Fruit fly (Drosophila melanogaster) whole organism, embryonic: ENCODE data around the gene Pgant7.

Experiments used
- Ada2b ChIP-seq: fragments of 200-800 bp; sonication (Bioruptor generic); IDR thresholded peaks from 2 replicates; pipeline ENCODE4 v1.3.6; 2022; ENCODE audit warnings: missing biosample characterization, missing genetic modification characterization
- CG1024 ChIP-seq: fragments of 200-800 bp; sonication (Bioruptor generic); IDR thresholded peaks from 2 replicates; pipeline ENCODE4 v1.3.6; 2022; ENCODE audit warnings: missing biosample characterization, missing genetic modification characterization
- CG10321 ChIP-seq: fragments of 200-800 bp; sonication (Bioruptor generic); IDR thresholded peaks from 2 replicates; pipeline ENCODE4 v1.3.6; 2022; ENCODE audit warnings: missing biosample characterization, missing genetic modification characterization
- CG12744 ChIP-seq: fragments of 200-800 bp; sonication (Bioruptor generic); optimal IDR thresholded peaks from 2 replicates; lab custom pipeline; 2016; ENCODE audit warnings: missing biosample characterization, missing genetic modification characterization
- CG13624 ChIP-seq: fragments of 200-800 bp; sonication (Bioruptor generic); optimal IDR thresholded peaks from 2 replicates; lab custom pipeline; 2016; ENCODE audit warnings: missing biosample characterization, missing genetic modification characterization
- CG15011 ChIP-seq: fragments of 200-800 bp; sonication (Bioruptor generic); optimal IDR thresholded peaks from 3 replicates; lab custom pipeline; 2018; ENCODE audit warnings: missing biosample characterization, mild to moderate bottlenecking, missing genetic modification characterization
- CG15269 ChIP-seq: fragments of 200-800 bp; sonication (Bioruptor generic); optimal IDR thresholded peaks from 2 replicates; lab custom pipeline; 2018; ENCODE audit warnings: missing biosample characterization, mild to moderate bottlenecking, missing genetic modification characterization, moderate library complexity
- CG1529 ChIP-seq: fragments of 200-800 bp; sonication (Bioruptor generic); optimal IDR thresholded peaks from 3 replicates; lab custom pipeline; 2018; ENCODE audit warnings: missing biosample characterization, missing genetic modification characterization
- CG17186 ChIP-seq: fragments of 200-800 bp; sonication (Bioruptor generic); optimal IDR thresholded peaks from 3 replicates; lab custom pipeline; 2017; ENCODE audit warnings: missing biosample characterization, missing genetic modification reagents, missing genetic modification characterization
- CG17829 ChIP-seq: fragments of 200-800 bp; optimal IDR thresholded peaks from 2 replicates; lab custom pipeline; 2019; ENCODE audit warnings: missing biosample characterization, mild to moderate bottlenecking, missing genetic modification characterization, moderate library complexity
- CG18011 ChIP-seq: fragments of 200-800 bp; sonication (Bioruptor generic); optimal IDR thresholded peaks from 2 replicates; lab custom pipeline; 2017; ENCODE audit warnings: missing biosample characterization, missing genetic modification characterization, mild to moderate bottlenecking, moderate library complexity, missing genotype
- CG18599 ChIP-seq: fragments of 200-800 bp; sonication (Bioruptor generic); optimal IDR thresholded peaks from 3 replicates; lab custom pipeline; 2017; ENCODE audit warnings: missing biosample characterization, missing genetic modification characterization, mild to moderate bottlenecking, moderate library complexity, missing genetic modification reagents
- CG2129 ChIP-seq: fragments of 200-800 bp; sonication (Bioruptor generic); IDR thresholded peaks from 2 replicates; pipeline ENCODE4 v1.3.6; 2022; ENCODE audit warnings: missing biosample characterization, missing genetic modification characterization; ENCODE audit not compliant: partially characterized antibody
- CG30020 ChIP-seq: fragments of 200-800 bp; optimal IDR thresholded peaks from 2 replicates; lab custom pipeline; 2019; ENCODE audit warnings: missing biosample characterization, mild to moderate bottlenecking, missing genetic modification characterization, moderate library complexity
- CG34422 ChIP-seq: fragments of 200-800 bp; sonication (Bioruptor generic); IDR thresholded peaks from 3 replicates; pipeline ENCODE4 v1.3.6; 2022; ENCODE audit warnings: missing biosample characterization, missing genetic modification characterization
- CG4820 ChIP-seq: fragments of 200-800 bp; sonication (Bioruptor generic); optimal IDR thresholded peaks from 3 replicates; lab custom pipeline; 2016; ENCODE audit warnings: missing biosample characterization, missing genetic modification characterization
- CG7357 ChIP-seq: fragments of 200-800 bp; sonication (Bioruptor generic); IDR thresholded peaks from 3 replicates; pipeline ENCODE4 v1.3.6; 2022; ENCODE audit warnings: missing biosample characterization, missing genetic modification characterization
- CG7372 ChIP-seq: fragments of 200-800 bp; sonication (Bioruptor generic); IDR thresholded peaks from 2 replicates; pipeline ENCODE4 v1.3.6; 2022; ENCODE audit warnings: missing biosample characterization, missing genetic modification characterization
- CG7786 ChIP-seq: fragments of 200-800 bp; sonication (Bioruptor generic); optimal IDR thresholded peaks from 2 replicates; lab custom pipeline; 2016; ENCODE audit warnings: missing biosample characterization, missing genetic modification characterization
- CG9817 ChIP-seq: fragments of 200-800 bp; sonication (Bioruptor generic); optimal IDR thresholded peaks from 2 replicates; lab custom pipeline; 2018; ENCODE audit warnings: missing biosample characterization, mild to moderate bottlenecking, missing genetic modification characterization, moderate library complexity
- CG9932 ChIP-seq: fragments of 200-800 bp; sonication (Bioruptor generic); IDR thresholded peaks from 2 replicates; pipeline ENCODE4 v1.3.6; 2022; ENCODE audit warnings: missing biosample characterization, missing genetic modification characterization
- CrebB ChIP-seq: fragments of 200-800 bp; sonication (Bioruptor generic); optimal IDR thresholded peaks from 3 replicates; lab custom pipeline; 2018; ENCODE audit warnings: missing biosample characterization, mild to moderate bottlenecking, missing genetic modification characterization
- D ChIP-seq, 2 experiments: fragments of 200-800 bp in 1 of 2; fragments of >200 bp in 1 of 2; sonication (Bioruptor generic) in 1 of 2; optimal IDR thresholded peaks; 2 replicates in 1 of 2; 3 replicates in 1 of 2; lab custom pipeline; 2017; ENCODE audit warnings: mild to moderate bottlenecking in 1 of 2, missing biosample characterization in 1 of 2, missing genetic modification characterization in 1 of 2, missing genetic modification reagents in 1 of 2
- Dad ChIP-seq: fragments of 200-800 bp; sonication (Bioruptor generic); optimal IDR thresholded peaks from 3 replicates; lab custom pipeline; 2016; ENCODE audit warnings: missing biosample characterization, missing genetic modification characterization
- Fer2 ChIP-seq: fragments of 200-800 bp; sonication (Bioruptor generic); optimal IDR thresholded peaks from 2 replicates; lab custom pipeline; 2018; ENCODE audit warnings: missing biosample characterization, mild to moderate bottlenecking, missing genetic modification characterization, moderate library complexity
- Fer3 ChIP-seq: fragments of 200-800 bp; sonication (Bioruptor generic); optimal IDR thresholded peaks from 2 replicates; lab custom pipeline; 2018; ENCODE audit warnings: missing biosample characterization, mild to moderate bottlenecking, missing genetic modification characterization, moderate library complexity
- Gug ChIP-seq: fragments of 200-800 bp; sonication (Bioruptor generic); IDR thresholded peaks from 4 replicates; pipeline ENCODE4 v1.3.6; 2022; ENCODE audit warnings: missing biosample characterization, missing genetic modification characterization
- MESR4 ChIP-seq: fragments of 200-800 bp; sonication (Bioruptor generic); optimal IDR thresholded peaks from 2 replicates; lab custom pipeline; 2018; ENCODE audit warnings: missing biosample characterization, mild to moderate bottlenecking, missing genetic modification characterization, moderate library complexity
- Med ChIP-seq: fragments of 200-800 bp; sonication (Bioruptor generic); peaks from one replicate; lab custom pipeline; 2016; ENCODE audit warnings: missing biosample characterization, missing genetic modification characterization, mild to moderate bottlenecking, inconsistent platforms, moderate library complexity
- NC2α ChIP-seq: fragments of 200-800 bp; sonication (Bioruptor generic); optimal IDR thresholded peaks from 2 replicates; lab custom pipeline; 2016; ENCODE audit warnings: missing biosample characterization, missing genetic modification characterization
- NC2β ChIP-seq: fragments of 200-800 bp; sonication (Bioruptor generic); optimal IDR thresholded peaks from 2 replicates; lab custom pipeline; 2016; ENCODE audit warnings: missing biosample characterization, missing genetic modification characterization
- Pdp1 ChIP-seq, 2 experiments: fragments of 200-800 bp; sonication (Bioruptor generic); optimal IDR thresholded peaks; 3 replicates each; lab custom pipeline; 2016; ENCODE audit warnings: missing biosample characterization in 2 of 2, missing genetic modification characterization in 2 of 2, mild to moderate bottlenecking in 1 of 2, moderate library complexity in 1 of 2
- Rfx ChIP-seq: fragments of 200-800 bp; sonication (Bioruptor generic); IDR thresholded peaks from 2 replicates; pipeline ENCODE4 v1.3.6; 2022; ENCODE audit warnings: missing biosample characterization, missing genetic modification characterization
- amos ChIP-seq: fragments of 200-800 bp; sonication (Bioruptor generic); IDR thresholded peaks from 2 replicates; pipeline ENCODE4 v1.3.6; 2022; ENCODE audit warnings: missing biosample characterization, missing genetic modification characterization; ENCODE audit not compliant: partially characterized antibody
- bowl ChIP-seq: fragments of 200-800 bp; sonication (Bioruptor generic); IDR thresholded peaks from 2 replicates; pipeline ENCODE4 v1.3.6; 2022; ENCODE audit warnings: missing biosample characterization, missing genetic modification characterization
- cg ChIP-seq: fragments of 200-800 bp; sonication (Bioruptor generic); optimal IDR thresholded peaks from 3 replicates; lab custom pipeline; 2019; ENCODE audit warnings: missing biosample characterization, mild to moderate bottlenecking, missing genetic modification characterization, moderate library complexity
- chinmo ChIP-seq: fragments of 200-800 bp; sonication (Bioruptor generic); IDR thresholded peaks from 4 replicates; pipeline ENCODE4 v1.3.6; 2022; ENCODE audit warnings: missing biosample characterization, missing genetic modification characterization; ENCODE audit not compliant: partially characterized antibody
- cwo ChIP-seq: fragments of 200-800 bp; sonication (Bioruptor generic); optimal IDR thresholded peaks from 3 replicates; lab custom pipeline; 2017; ENCODE audit warnings: missing biosample characterization, missing genetic modification characterization, mild to moderate bottlenecking, moderate library complexity, missing genetic modification reagents
- dpn ChIP-seq, 2 experiments: fragments of 200-800 bp; sonication (Bioruptor generic); optimal IDR thresholded peaks; 3 replicates each; lab custom pipeline; 2016; ENCODE audit warnings: missing biosample characterization in 2 of 2, missing genetic modification characterization in 2 of 2
- gcm ChIP-seq: fragments of 200-800 bp; sonication (Bioruptor generic); optimal IDR thresholded peaks from 2 replicates; lab custom pipeline; 2019; ENCODE audit warnings: missing biosample characterization, mild to moderate bottlenecking, missing genetic modification characterization, moderate library complexity
- her ChIP-seq: fragments of 200-800 bp; sonication (Bioruptor generic); optimal IDR thresholded peaks from 2 replicates; lab custom pipeline; 2016; ENCODE audit warnings: missing biosample characterization, missing genetic modification characterization
- hkb ChIP-seq, 2 experiments: fragments of 200-800 bp in 1 of 2; fragments of >200 bp in 1 of 2; sonication (Bioruptor generic) in 1 of 2; IDR thresholded peaks in 1 of 2; optimal IDR thresholded peaks in 1 of 2; 2 replicates each; pipeline versions ENCODE4 v1.3.6 to Lab custom; 2017 to 2022; ENCODE audit warnings: missing biosample characterization in 1 of 2, missing genetic modification characterization in 1 of 2
- lbe ChIP-seq: fragments of 200-800 bp; sonication (Bioruptor generic); optimal IDR thresholded peaks from 2 replicates; lab custom pipeline; 2016; ENCODE audit warnings: missing biosample characterization, mild to moderate bottlenecking, missing genetic modification characterization
- nerfin-1 ChIP-seq: fragments of 200-800 bp; sonication (Bioruptor generic); optimal IDR thresholded peaks from 3 replicates; lab custom pipeline; 2019; ENCODE audit warnings: missing biosample characterization, mild to moderate bottlenecking, missing genetic modification characterization, moderate library complexity
- nmo ChIP-seq: fragments of 200-800 bp; sonication (Bioruptor generic); optimal IDR thresholded peaks from 2 replicates; lab custom pipeline; 2018; ENCODE audit warnings: missing biosample characterization, mild to moderate bottlenecking, missing genetic modification characterization, moderate library complexity
- phol ChIP-seq: fragments of 200-800 bp; sonication (Bioruptor generic); optimal IDR thresholded peaks from 3 replicates; lab custom pipeline; 2018; ENCODE audit warnings: missing biosample characterization, mild to moderate bottlenecking, missing genetic modification characterization, moderate library complexity
- pros ChIP-seq: fragments of 200-800 bp; sonication (Bioruptor generic); optimal IDR thresholded peaks from 3 replicates; lab custom pipeline; 2019; ENCODE audit warnings: missing biosample characterization, mild to moderate bottlenecking, missing genetic modification characterization, moderate library complexity
- ranshi ChIP-seq: fragments of 200-800 bp; sonication (Bioruptor generic); IDR thresholded peaks from 2 replicates; pipeline ENCODE4 v1.3.6; 2022; ENCODE audit warnings: missing biosample characterization, missing genetic modification characterization
- scrt ChIP-seq: fragments of 200-800 bp; sonication (Bioruptor generic); optimal IDR thresholded peaks from 2 replicates; lab custom pipeline; 2018; ENCODE audit warnings: missing biosample characterization, mild to moderate bottlenecking, missing genetic modification characterization, moderate library complexity
- sug ChIP-seq: fragments of 200-800 bp; optimal IDR thresholded peaks from 2 replicates; lab custom pipeline; 2019; ENCODE audit warnings: missing biosample characterization, mild to moderate bottlenecking, missing genetic modification characterization, moderate library complexity

The Pgant7 gene

DNA sequence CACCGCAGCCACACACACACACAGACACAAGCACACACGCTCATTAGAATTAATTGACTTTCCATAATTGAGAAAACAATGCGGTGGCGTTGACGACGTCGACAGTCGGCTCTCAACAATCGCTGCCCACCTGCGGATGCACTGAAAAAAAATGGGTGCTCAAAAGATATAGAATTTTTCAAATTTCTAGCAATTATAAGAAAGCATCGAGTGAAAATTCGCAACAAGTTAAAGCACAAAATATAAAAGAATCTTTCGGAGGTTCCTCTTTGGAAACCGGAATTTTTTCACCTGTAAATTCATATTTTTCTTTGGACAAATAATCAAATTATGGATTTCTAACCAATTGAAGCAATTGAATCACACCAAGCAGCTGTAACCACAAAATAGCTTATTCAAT, 42.1 kb upstream of the Pgant7 start:
- TF ChIP-seq dpn (GFP tag; optimal IDR thresholded peaks at IDR 0.05; lab: Kevin White, UChicago) (no peak), sug (tag; lab: Kevin White, UChicago) (no peak), Ada2b (GFP tag; lab: Robert Waterston, UW) (0 out of 2 replicates have a peak, but pooled peaks have one; percentile 7), CG18011 (GFP tag; lab: Kevin White, UChicago) (no peak), nerfin-1 (tag; lab: Kevin White, UChicago) (no peak), MESR4 (GFP tag; lab: Kevin White, UChicago) (no peak), CG17186 (GFP tag; lab: Kevin White, UChicago) (no peak), CG4820 (GFP tag; lab: Kevin White, UChicago) (peak; percentile 24), hkb (optimal IDR thresholded peaks at IDR 0.05; lab: Kevin White, UChicago) (no peak), hkb (GFP tag; IDR thresholded peaks at IDR 0.05; lab: Robert Waterston, UW) (no peak), CG15011 (GFP tag; lab: Kevin White, UChicago) (no peak), Med (GFP tag; lab: Kevin White, UChicago) (peak; percentile 9), CG9817 (no peak), scrt (GFP tag; lab: Kevin White, UChicago) (no peak), cwo (GFP tag; lab: Kevin White, UChicago) (no peak), CG18599 (GFP tag; lab: Kevin White, UChicago) (no peak), CG7786 (no peak), bowl (no peak), NC2α (no peak), nmo (GFP tag; lab: Kevin White, UChicago) (peak; percentile 26), Gug (GFP tag; lab: Robert Waterston, UW) (no peak), CG1024 (GFP tag; lab: Robert Waterston, UW) (no peak), ranshi (no peak), D (optimal IDR thresholded peaks at IDR 0.05; lab: Kevin White, UChicago) (no peak), D (GFP tag; optimal IDR thresholded peaks at IDR 0.05; lab: Kevin White, UChicago) (no peak), gcm (GFP tag; lab: Kevin White, UChicago) (no peak), phol (peak; percentile 47), lbe (no peak), Fer3 (tag; lab: Kevin White, UChicago) (no peak), CG1529 (GFP tag; lab: Kevin White, UChicago) (no peak), NC2β (GFP tag; lab: Kevin White, UChicago) (no peak), CrebB (tag; lab: Kevin White, UChicago) (no peak), CG7357 (no peak), CG15269 (tag; lab: Kevin White, UChicago) (no peak), cg (GFP tag; lab: Kevin White, UChicago) (no peak), Dad (GFP tag; lab: Kevin White, UChicago) (no peak), amos (GFP tag; lab: Robert Waterston, UW) (no peak), chinmo (no peak), Pdp1 (GFP tag; optimal IDR thresholded peaks at IDR 0.05; lab: Kevin White, UChicago) (no peak), CG9932 (GFP tag; lab: Robert Waterston, UW) (no peak), CG17829 (tag; lab: Kevin White, UChicago) (no peak), her (GFP tag; lab: Kevin White, UChicago) (no peak), CG30020 (tag; lab: Kevin White, UChicago) (no peak), Fer2 (no peak), CG12744 (GFP tag; lab: Kevin White, UChicago) (no peak), CG7372 (GFP tag; lab: Robert Waterston, UW) (no peak), CG13624 (GFP tag; lab: Kevin White, UChicago) (no peak), CG10321 (GFP tag; lab: Robert Waterston, UW) (no peak), pros (GFP tag; lab: Kevin White, UChicago) (no peak), Rfx (no peak), CG2129 (no peak), CG34422 (no peak)
